Fruit fly (Drosophila melanogaster): ENCODE results near the gene CkIalpha.
A peak's percentile ranks its signal among the peaks of the same experiment; 100 is the strongest.

CkIalpha gene

dm6 chrX:12658999-12659560 is 5.7 kb downstream of the CkIalpha start, which contains the start of gene Tis11 (continued):
- TF ChIP-seq MESR4 (GFP tag; optimal IDR thresholded peaks at IDR 0.05) (peak; percentile 15), CTCF (GFP tag; optimal IDR thresholded peaks at IDR 0.05) (peak; percentile 71), CG13123 (GFP tag; optimal IDR thresholded peaks at IDR 0.05) (no peak), ci (GFP tag; IDR thresholded peaks at IDR 0.05) (no peak), dan (GFP tag; IDR thresholded peaks at IDR 0.05) (no peak), CG3838 (GFP tag; optimal IDR thresholded peaks at IDR 0.05) (no peak), CG9797 (GFP tag; optimal IDR thresholded peaks at IDR 0.05) (peak; percentile 96), NfI (GFP tag; optimal IDR thresholded peaks at IDR 0.05) (no peak), dati (GFP tag; IDR thresholded peaks at IDR 0.05) (no peak), CG18619 (GFP tag; optimal IDR thresholded peaks at IDR 0.05) (no peak), gfzf (GFP tag; optimal IDR thresholded peaks at IDR 0.05) (peak; percentile 96), so (GFP tag; IDR thresholded peaks at IDR 0.05) (peak; percentile 55; the same call in 1 of the 3 replicates), Jarid2 (GFP tag; optimal IDR thresholded peaks at IDR 0.05) (peak; percentile 94), Dref (GFP tag; IDR thresholded peaks at IDR 0.05) (peak; percentile 50), CG11247 (GFP tag; IDR thresholded peaks at IDR 0.05) (0 out of 2 replicates have a peak, but pooled peaks have one; percentile 11), Opbp (GFP tag; IDR thresholded peaks at IDR 0.05; ENCODE audit: partially characterized antibody) (no peak), sd (tag; optimal IDR thresholded peaks at IDR 0.05) (peak; percentile 20), Sin3A (optimal IDR thresholded peaks at IDR 0.05) (peak; percentile 88), vvl (GFP tag; IDR thresholded peaks at IDR 0.05) (peak; percentile 41; the same call in 1 of the 2 replicates), Dip2 (GFP tag; IDR thresholded peaks at IDR 0.05) (no peak), CG4282 (GFP tag; optimal IDR thresholded peaks at IDR 0.05) (no peak), jigr1 (GFP tag; IDR thresholded peaks at IDR 0.05) (no peak), CG2116 (GFP tag; optimal IDR thresholded peaks at IDR 0.05) (peak; percentile 71), pum (GFP tag; optimal IDR thresholded peaks at IDR 0.05) (no peak), tap (tag; optimal IDR thresholded peaks at IDR 0.05) (no peak), Dbx (GFP tag; IDR thresholded peaks at IDR 0.05) (0 out of 3 replicates have a peak, but pooled peaks have one; percentile 28), CG33213 (GFP tag; optimal IDR thresholded peaks at IDR 0.05) (peak; percentile 1), E2f2 (GFP tag; IDR thresholded peaks at IDR 0.05) (peak; percentile 82), Nf-YB (GFP tag; optimal IDR thresholded peaks at IDR 0.05) (peak; percentile 13), Doc3 (GFP tag; IDR thresholded peaks at IDR 0.05; ENCODE audit: partially characterized antibody) (no peak), CG17568 (GFP tag; optimal IDR thresholded peaks at IDR 0.05) (no peak), CG10209 (GFP tag; optimal IDR thresholded peaks at IDR 0.05) (peak; percentile 9), CG12659 (GFP tag; optimal IDR thresholded peaks at IDR 0.05) (peak; percentile 66), CG15514 (GFP tag; optimal IDR thresholded peaks at IDR 0.05) (peak; percentile 75), Dip3 (GFP tag; optimal IDR thresholded peaks at IDR 0.05) (no peak), schlank (tag; optimal IDR thresholded peaks at IDR 0.05) (no peak), bigmax (GFP tag; optimal IDR thresholded peaks at IDR 0.05) (no peak), HLH54F (GFP tag; optimal IDR thresholded peaks at IDR 0.05) (peak; percentile 4), Tbp (GFP tag; optimal IDR thresholded peaks at IDR 0.05) (no peak), row (GFP tag; IDR thresholded peaks at IDR 0.05) (0 out of 3 replicates have a peak, but pooled peaks have one; percentile 30), CG13775 (GFP tag; optimal IDR thresholded peaks at IDR 0.05) (peak; percentile 1), CG11504 (tag; optimal IDR thresholded peaks at IDR 0.05) (peak; percentile 14), pita (GFP tag; optimal IDR thresholded peaks at IDR 0.05) (peak; percentile 77), CG12299 (tag; optimal IDR thresholded peaks at IDR 0.05) (peak; percentile 29), Hmr (GFP tag; optimal IDR thresholded peaks at IDR 0.05) (peak; percentile 58), CG10147 (GFP tag; optimal IDR thresholded peaks at IDR 0.05) (peak; percentile 10), ken (GFP tag; IDR thresholded peaks at IDR 0.05) (no peak), CG13624 (GFP tag; optimal IDR thresholded peaks at IDR 0.05) (no peak), Dp (GFP tag; optimal IDR thresholded peaks at IDR 0.05) (peak; percentile 83), pzg (GFP tag; optimal IDR thresholded peaks at IDR 0.05) (peak; percentile 86), zen2 (GFP tag; IDR thresholded peaks at IDR 0.05; ENCODE audit: partially characterized antibody) (no peak)

All from whole organism, embryonic.